Worm (Caenorhabditis elegans): Measurements from ENCODE around the gene C39B5.14.
A peak's percentile ranks its signal among the peaks of the same experiment; 100 is the strongest.

C39B5.14 gene

DNA sequence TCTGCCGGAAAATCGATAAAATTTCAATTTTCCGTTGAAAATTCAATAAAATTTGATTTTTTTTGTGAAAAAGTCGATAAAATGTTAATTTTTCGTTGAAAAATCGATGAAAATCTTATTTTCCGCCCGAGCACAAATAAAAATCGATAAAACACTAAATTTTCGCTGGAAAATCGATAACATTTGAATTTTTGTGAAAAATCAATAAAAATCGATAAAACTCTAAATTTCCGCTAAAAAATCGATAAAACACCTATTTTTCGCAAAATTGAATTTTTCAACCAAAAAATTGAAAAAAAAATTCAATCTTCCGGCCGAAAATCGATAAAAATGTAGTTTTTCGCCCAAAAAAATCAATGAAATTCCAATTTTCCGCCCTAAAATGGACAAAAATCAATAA, 6.1 kb upstream of the C39B5.14 start:
- TF ChIP-seq eor-1 (tag; optimal IDR thresholded peaks at IDR 0.05) (no peak), ceh-28 (tag; optimal IDR thresholded peaks at IDR 0.05) (peak; percentile 89), jun-1 (tag; optimal IDR thresholded peaks at IDR 0.05) (no peak), elt-3 (tag; optimal IDR thresholded peaks at IDR 0.05) (no peak), lsy-12 (tag; optimal IDR thresholded peaks at IDR 0.05) (no peak), nhr-67 (tag; optimal IDR thresholded peaks at IDR 0.05) (no peak)

DNA sequence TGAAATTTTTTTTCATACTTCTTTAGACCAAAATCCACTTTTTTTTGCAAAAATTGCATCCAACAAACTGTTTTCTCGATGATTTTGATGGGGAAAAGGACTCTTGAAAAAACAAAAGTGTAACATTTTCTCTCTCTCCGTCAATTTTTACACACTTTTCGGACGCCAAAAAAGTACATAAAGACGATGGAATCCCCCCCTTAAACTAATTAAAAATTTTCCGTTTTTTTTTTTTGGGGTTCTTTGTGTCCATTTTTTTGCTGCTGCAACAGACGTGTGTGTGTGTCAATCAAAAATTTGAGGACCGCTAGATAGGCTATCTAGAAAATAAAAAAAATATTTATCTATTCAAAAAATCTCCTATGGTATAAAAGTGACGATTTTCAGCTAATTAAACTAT, 3.4 kb upstream of the C39B5.14 start, which contains the start of gene C39B5.5:
C39B5.5 (plus strand) TSS at position 301 of the 400 bp plus-strand sequence.
- no peak for TF ChIP-seq R02D3.7 (tag; optimal IDR thresholded peaks at IDR 0.05)
- TF ChIP-seq nhr-76 (tag; optimal IDR thresholded peaks at IDR 0.05) = no peak
- TF ChIP-seq nfya-1 (tag; optimal IDR thresholded peaks at IDR 0.05; ENCODE audit: insufficient read depth) = no peak
- TF ChIP-seq mml-1 (tag; optimal IDR thresholded peaks at IDR 0.05) = no peak
- TF ChIP-seq tbx-2 (tag; optimal IDR thresholded peaks at IDR 0.05) = no peak
- no peak for TF ChIP-seq hmg-11 (tag; optimal IDR thresholded peaks at IDR 0.05)
- TF ChIP-seq elt-3 (tag; optimal IDR thresholded peaks at IDR 0.05) = no peak

DNA sequence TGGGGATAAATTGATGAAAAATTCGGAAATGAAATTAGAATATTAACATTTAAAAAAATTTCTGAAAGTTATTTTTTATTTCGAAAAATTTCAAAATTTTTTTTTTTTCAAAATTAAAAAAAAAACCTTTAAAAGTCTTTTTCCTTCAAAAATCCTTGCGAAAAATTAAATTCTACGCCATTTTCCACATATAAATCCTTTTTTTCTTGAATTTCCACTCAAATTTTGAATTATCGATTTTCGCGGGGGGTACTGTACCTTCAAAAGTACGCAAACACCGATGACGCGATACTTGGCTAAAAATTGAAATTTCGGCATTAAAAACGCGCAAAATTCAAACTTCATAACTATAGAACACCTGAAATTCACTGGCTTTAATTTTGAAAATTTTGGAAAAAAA, 619 bp upstream of the C39B5.14 start:
- TF ChIP-seq elt-1 (tag; optimal IDR thresholded peaks at IDR 0.05) (no peak), unc-62 (GFP tag; optimal IDR thresholded peaks at IDR 0.05) (no peak), fos-1 (tag; optimal IDR thresholded peaks at IDR 0.05) (no peak), jun-1 (tag; optimal IDR thresholded peaks at IDR 0.05) (no peak), daf-12 (tag; optimal IDR thresholded peaks at IDR 0.05) (no peak), mml-1 (tag; optimal IDR thresholded peaks at IDR 0.05) (no peak), ceh-82 (tag; optimal IDR thresholded peaks at IDR 0.05) (no peak), ZK546.5 (tag; optimal IDR thresholded peaks at IDR 0.05) (no peak), elt-2 (tag; optimal IDR thresholded peaks at IDR 0.05) (no peak), nhr-43 (tag; optimal IDR thresholded peaks at IDR 0.05; ENCODE audit: poor library complexity, severe bottlenecking) (no peak), fkh-10 (GFP tag; optimal IDR thresholded peaks at IDR 0.05) (no peak)

DNA sequence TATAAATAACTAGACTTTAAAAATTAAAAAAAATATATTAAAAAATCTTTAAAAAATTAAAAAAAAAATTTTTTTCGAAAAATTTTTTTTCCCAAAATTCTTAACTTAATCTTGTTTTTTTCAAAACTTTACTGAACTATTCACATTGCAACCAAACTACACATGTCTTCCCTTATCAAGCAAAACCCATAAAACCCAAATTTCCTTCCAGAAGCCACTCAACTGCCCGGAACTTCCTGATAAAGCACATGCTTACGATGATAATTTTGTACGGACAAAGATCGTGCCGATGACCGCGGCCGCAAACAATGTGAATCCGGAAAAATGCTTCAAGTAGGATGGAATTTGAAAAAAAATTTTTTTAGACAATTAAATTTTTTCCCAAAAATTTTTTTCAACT, 1.1 kb downstream of the C39B5.14 start:
- TF ChIP-seq pha-4 (tag; optimal IDR thresholded peaks at IDR 0.05) = no peak
- TF ChIP-seq zag-1 (tag; optimal IDR thresholded peaks at IDR 0.05) = no peak
- no peak for TF ChIP-seq fos-1 (tag; optimal IDR thresholded peaks at IDR 0.05)
- TF ChIP-seq pqm-1 (tag; optimal IDR thresholded peaks at IDR 0.05) = peak; percentile 23
- peak; percentile 70 for TF ChIP-seq elt-2 (tag; optimal IDR thresholded peaks at IDR 0.05)
- no peak for TF ChIP-seq egl-27 (tag; optimal IDR thresholded peaks at IDR 0.05)
- no peak for TF ChIP-seq nhr-76 (tag; optimal IDR thresholded peaks at IDR 0.05)

DNA sequence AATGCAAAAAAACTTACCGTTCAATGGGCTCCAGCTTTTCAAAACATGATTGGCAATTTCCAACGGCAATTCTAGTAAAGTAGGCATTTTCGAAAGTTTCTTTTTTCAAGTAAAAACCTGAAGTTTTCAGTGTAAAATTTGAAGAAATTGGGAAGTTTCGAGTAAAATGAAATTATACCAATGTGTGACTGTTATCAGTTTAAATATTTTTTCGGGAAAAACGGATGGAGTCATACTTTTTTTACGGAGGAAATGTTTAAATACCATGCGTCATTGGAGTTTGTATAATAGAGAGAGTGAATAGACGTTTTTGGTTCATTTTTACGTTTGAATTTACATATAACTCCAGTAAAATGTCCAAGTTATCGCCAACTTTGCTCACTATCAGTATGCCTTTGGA, 8.2 kb downstream of the C39B5.14 start, which contains the start of gene fbxa-12:
fbxa-12 (plus strand) TSS at position 301 of the 400 bp plus-strand sequence.
- TF ChIP-seq hmg-11 (tag; optimal IDR thresholded peaks at IDR 0.05) (no peak), nfya-1 (tag; optimal IDR thresholded peaks at IDR 0.05; ENCODE audit: insufficient read depth) (no peak), daf-12 (tag; optimal IDR thresholded peaks at IDR 0.05) (no peak), skn-1 (tag; optimal IDR thresholded peaks at IDR 0.05) (no peak), unc-39 (tag; optimal IDR thresholded peaks at IDR 0.05) (no peak), ztf-4 (tag; optimal IDR thresholded peaks at IDR 0.05) (no peak), nhr-28 (tag; optimal IDR thresholded peaks at IDR 0.05) (no peak), ceh-28 (tag; optimal IDR thresholded peaks at IDR 0.05) (no peak), nhr-11 (tag; optimal IDR thresholded peaks at IDR 0.05) (no peak), tbx-2 (tag; optimal IDR thresholded peaks at IDR 0.05) (no peak), ceh-9 (tag; optimal IDR thresholded peaks at IDR 0.05) (no peak), lin-39 (tag; optimal IDR thresholded peaks at IDR 0.05) (no peak), egl-27 (tag; optimal IDR thresholded peaks at IDR 0.05) (no peak), nhr-77 (tag; optimal IDR thresholded peaks at IDR 0.05) (no peak), fkh-10 (GFP tag; optimal IDR thresholded peaks at IDR 0.05) (no peak)

DNA sequence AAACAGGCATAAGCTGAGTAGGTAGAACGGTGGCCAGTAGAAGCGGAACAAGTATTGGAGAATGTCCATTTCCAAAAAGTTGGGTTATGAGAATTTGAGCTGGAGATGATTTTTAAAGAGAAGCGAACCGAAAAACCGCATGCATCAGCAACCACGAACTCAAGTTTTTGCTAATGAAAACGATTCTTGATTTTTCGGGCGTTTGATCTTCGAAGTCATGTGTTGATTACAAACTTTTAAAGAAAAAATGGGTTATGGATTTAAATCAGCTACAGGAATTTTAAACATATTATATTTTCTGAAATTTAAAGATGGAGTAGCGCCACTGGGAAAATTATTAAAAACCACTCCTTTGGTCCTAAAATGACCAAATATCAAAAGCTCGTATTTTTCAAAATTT, 12.7 kb downstream of the C39B5.14 start, which contains the start of gene srd-65:
srd-65 (minus strand) TSS at position 101 of the 400 bp plus-strand sequence.
- TF ChIP-seq ceh-16 (tag; optimal IDR thresholded peaks at IDR 0.05) = no peak
- TF ChIP-seq daf-12 (tag; optimal IDR thresholded peaks at IDR 0.05) = no peak
- no peak for TF ChIP-seq ceh-82 (tag; optimal IDR thresholded peaks at IDR 0.05)
- TF ChIP-seq fkh-10 (GFP tag; optimal IDR thresholded peaks at IDR 0.05) = no peak
- TF ChIP-seq nhr-12 (tag; optimal IDR thresholded peaks at IDR 0.05) = no peak
- TF ChIP-seq hmg-11 (tag; optimal IDR thresholded peaks at IDR 0.05) = no peak
- no peak for TF ChIP-seq lin-15B (tag; optimal IDR thresholded peaks at IDR 0.05)
- no peak for TF ChIP-seq pha-4 (tag; optimal IDR thresholded peaks at IDR 0.05)
- no peak for TF ChIP-seq mml-1 (tag; optimal IDR thresholded peaks at IDR 0.05)
- no peak for TF ChIP-seq ZK546.5 (tag; optimal IDR thresholded peaks at IDR 0.05)
- no peak for TF ChIP-seq ztf-11 (tag; optimal IDR thresholded peaks at IDR 0.05)
- no peak for TF ChIP-seq egl-5 (tag; optimal IDR thresholded peaks at IDR 0.05)
- no peak for TF ChIP-seq fos-1 (tag; optimal IDR thresholded peaks at IDR 0.05)
- no peak for TF ChIP-seq nhr-76 (tag; optimal IDR thresholded peaks at IDR 0.05)
- TF ChIP-seq nhr-67 (tag; optimal IDR thresholded peaks at IDR 0.05) = no peak
